Worm (Caenorhabditis elegans) whole organism, early embryonic: ENCODE measurements around the gene F46B6.2.

Experiments used
- B0310.2 ChIP-seq: sonication (generic microtip); optimal IDR thresholded peaks from 2 replicates; lab custom pipeline; 2016; ENCODE audit warnings: mild to moderate bottlenecking, missing genetic modification characterization, missing compliant biosample characterization
- F13C5.2 ChIP-seq: sonication (generic microtip); optimal IDR thresholded peaks from 2 replicates; lab custom pipeline; 2017; ENCODE audit warnings: mild to moderate bottlenecking, missing genetic modification characterization, inconsistent platforms, missing compliant biosample characterization
- aly-1 ChIP-seq: sonication (generic microtip); optimal IDR thresholded peaks from 2 replicates; lab custom pipeline; 2016; ENCODE audit warnings: missing genetic modification characterization, missing compliant biosample characterization
- ama-1 ChIP-seq: fragments of 150-350 bp; optimal IDR thresholded peaks from 2 replicates; lab custom pipeline; 2014
- ceh-13 ChIP-seq: fragments of 200-800 bp; sonication (Bioruptor generic); optimal IDR thresholded peaks from 2 replicates; lab custom pipeline; 2018; ENCODE audit warnings: mild to moderate bottlenecking, missing genetic modification characterization, missing compliant biosample characterization
- ceh-36 ChIP-seq: sonication (generic microtip); optimal IDR thresholded peaks from 2 replicates; lab custom pipeline; 2016; ENCODE audit warnings: missing genetic modification characterization, inconsistent platforms, missing compliant biosample characterization
- ets-7 ChIP-seq: sonication (generic microtip); optimal IDR thresholded peaks from 2 replicates; lab custom pipeline; 2016; ENCODE audit warnings: missing genotype, missing genetic modification characterization, missing compliant biosample characterization
- flt-1 ChIP-seq: fragments of 200-800 bp; sonication (Bioruptor generic); IDR thresholded peaks from 2 replicates; pipeline ENCODE4 v1.3.6; 2022; ENCODE audit warnings: missing genetic modification characterization, missing compliant biosample characterization
- hmbx-1 ChIP-seq: sonication (generic microtip); optimal IDR thresholded peaks from 2 replicates; lab custom pipeline; 2016; ENCODE audit warnings: mild to moderate bottlenecking, missing genetic modification characterization, missing compliant biosample characterization
- hmg-4 ChIP-seq: fragments of 200-800 bp; sonication (Bioruptor generic); optimal IDR thresholded peaks from 2 replicates; lab custom pipeline; 2018; ENCODE audit warnings: mild to moderate bottlenecking, missing genetic modification characterization, missing compliant biosample characterization
- hnd-1 ChIP-seq: sonication (generic microtip); optimal IDR thresholded peaks from 2 replicates; lab custom pipeline; 2016; ENCODE audit warnings: missing genetic modification characterization, missing compliant biosample characterization
- pes-1 ChIP-seq: fragments of 200-800 bp; sonication (Bioruptor generic); IDR thresholded peaks from 2 replicates; pipeline ENCODE4 v1.3.6; 2022; ENCODE audit warnings: missing genetic modification reagents, missing genetic modification characterization, missing compliant biosample characterization
- scrt-1 ChIP-seq: fragments of 200-800 bp; sonication (Bioruptor generic); IDR thresholded peaks from 2 replicates; pipeline ENCODE4 v1.3.6; 2022; ENCODE audit warnings: missing genetic modification characterization, missing compliant biosample characterization
- sea-1 ChIP-seq: fragments of 200-800 bp; sonication (Bioruptor generic); conservative IDR thresholded peaks from 2 replicates; pipeline ENCODE4 v1.3.6; 2022; ENCODE audit warnings: missing genetic modification characterization, missing compliant biosample characterization
- tbx-11 ChIP-seq: fragments of 200-800 bp; sonication (Bioruptor generic); IDR thresholded peaks from 2 replicates; pipeline ENCODE4 v1.3.6; 2022; ENCODE audit warnings: missing genetic modification characterization, missing compliant biosample characterization
- tbx-37 ChIP-seq: fragments of 200-800 bp; sonication (Bioruptor generic); conservative IDR thresholded peaks from 2 replicates; pipeline ENCODE4 v1.3.6; 2022; ENCODE audit warnings: missing genetic modification reagents, missing genetic modification characterization, missing compliant biosample characterization
- tra-4 ChIP-seq: sonication (generic microtip); optimal IDR thresholded peaks from 2 replicates; lab custom pipeline; 2017; ENCODE audit warnings: missing genetic modification characterization, missing compliant biosample characterization

F46B6.2 gene

DNA sequence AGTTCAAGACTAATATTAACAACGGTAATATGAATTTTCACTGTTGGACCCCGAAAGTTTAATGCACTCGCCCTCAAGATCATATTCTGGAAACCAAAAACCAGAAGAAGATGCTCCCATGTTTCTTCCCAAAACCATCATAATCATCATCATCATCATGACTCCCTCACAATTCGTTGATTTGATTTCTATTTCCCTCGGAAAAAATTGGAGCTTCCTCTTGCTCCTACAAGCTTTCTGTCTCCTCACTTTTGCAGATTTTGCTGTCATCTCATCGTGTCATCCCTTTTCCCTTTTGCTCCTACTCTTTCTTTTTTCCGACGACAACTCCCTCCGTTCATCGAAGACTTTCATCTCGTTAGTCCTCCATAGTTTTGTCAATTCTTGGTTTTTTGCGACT lies at the start of gene F46B6.2:
Gene F46B6.2, plus strand, starts transcription at position 316 of the 400 bp plus-strand sequence.
- TF ChIP-seq tbx-11 (GFP tag; lab: Robert Waterston, UW) (no peak), pes-1 (GFP tag; lab: Robert Waterston, UW) (no peak), ets-7 (tag; lab: Kevin White, UChicago) (no peak), hmg-4 (GFP tag; lab: Kevin White, UChicago) (no peak), hnd-1 (tag; lab: Kevin White, UChicago) (no peak), sea-1 (GFP tag; lab: Robert Waterston, UW) (no peak), scrt-1 (no peak), flt-1 (no peak), F13C5.2 (tag; lab: Kevin White, UChicago) (no peak), aly-1 (tag; lab: Kevin White, UChicago) (no peak), ceh-36 (tag; lab: Kevin White, UChicago) (no peak), ceh-13 (GFP tag; lab: Kevin White, UChicago) (no peak), B0310.2 (no peak), tbx-37 (no peak), ama-1 (lab: Kevin White, UChicago) (no peak), tra-4 (tag; lab: Kevin White, UChicago) (no peak), hmbx-1 (tag; lab: Kevin White, UChicago) (no peak)

DNA sequence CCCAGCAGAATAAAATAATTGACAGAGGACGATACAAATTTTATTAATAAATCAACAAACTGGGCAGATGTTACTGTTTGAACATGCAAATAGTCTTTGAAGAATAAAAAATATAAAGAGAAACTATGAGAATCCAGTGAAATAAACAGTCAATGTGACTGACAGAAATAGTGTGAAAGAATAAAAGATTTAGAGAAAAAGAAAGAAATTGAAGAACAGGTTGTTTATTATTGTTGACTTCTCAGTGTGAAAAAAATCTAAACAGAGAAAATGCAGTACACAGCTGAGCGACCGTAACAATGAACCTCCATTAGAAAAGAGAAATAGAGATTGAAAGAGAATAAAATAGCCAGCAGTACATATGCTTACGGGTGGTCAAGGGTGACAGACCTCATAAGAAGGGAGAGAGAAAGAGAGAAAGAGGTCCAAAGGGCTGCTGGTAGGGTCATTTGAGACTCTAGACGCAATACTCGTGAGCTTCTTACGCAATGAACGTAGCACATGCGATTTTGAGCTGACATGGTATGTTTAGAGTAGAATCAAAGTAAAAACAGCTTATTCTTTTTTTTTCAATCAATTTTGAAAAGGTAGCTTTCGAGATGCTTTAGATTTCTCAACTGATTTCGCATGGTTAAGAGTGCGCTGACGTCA lies 47.9 kb upstream of the F46B6.2 start, which contains the start of gene slcr-46.3:
Gene slcr-46.3, minus strand, starts transcription at position 86 of the 651 bp plus-strand sequence.
- no peak for TF ChIP-seq tbx-37
- no peak for TF ChIP-seq hmg-4 (GFP tag; lab: Kevin White, UChicago)
- TF ChIP-seq ets-7 (tag; lab: Kevin White, UChicago) = no peak
- no peak for TF ChIP-seq ama-1 (lab: Kevin White, UChicago)
- TF ChIP-seq tbx-11 (GFP tag; lab: Robert Waterston, UW) = no peak
- no peak for TF ChIP-seq F13C5.2 (tag; lab: Kevin White, UChicago)
- TF ChIP-seq pes-1 (GFP tag; lab: Robert Waterston, UW) = no peak
- no peak for TF ChIP-seq B0310.2

DNA sequence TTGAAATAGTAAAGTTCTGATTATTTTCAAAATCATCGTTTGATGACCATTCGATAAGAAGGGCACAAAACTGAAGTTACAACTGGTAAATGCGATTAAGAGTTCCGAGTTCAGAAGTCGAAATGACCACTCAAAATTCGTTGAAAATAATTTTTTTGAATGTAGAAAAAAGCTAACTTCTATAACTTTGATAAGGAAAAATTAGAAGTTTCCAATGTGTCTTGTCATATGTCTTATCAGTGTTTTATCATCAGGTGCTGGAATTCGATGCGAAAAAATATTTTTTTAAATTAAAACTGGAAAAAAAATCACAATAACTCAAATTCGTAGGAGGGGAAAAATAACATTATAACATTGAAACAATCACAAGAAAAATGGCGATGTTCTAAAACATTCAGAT lies 46.4 kb upstream of the F46B6.2 start:
- no peak for TF ChIP-seq ceh-13 (GFP tag; lab: Kevin White, UChicago)
- no peak for TF ChIP-seq scrt-1
- TF ChIP-seq ama-1 (lab: Kevin White, UChicago) = no peak
- TF ChIP-seq pes-1 (GFP tag; lab: Robert Waterston, UW) = no peak
- TF ChIP-seq ets-7 (tag; lab: Kevin White, UChicago) = no peak
- TF ChIP-seq hnd-1 (tag; lab: Kevin White, UChicago) = no peak
- no peak for TF ChIP-seq sea-1 (GFP tag; lab: Robert Waterston, UW)
- no peak for TF ChIP-seq hmg-4 (GFP tag; lab: Kevin White, UChicago)
- TF ChIP-seq tbx-37 = no peak
- TF ChIP-seq tbx-11 (GFP tag; lab: Robert Waterston, UW) = no peak
- no peak for TF ChIP-seq hmbx-1 (tag; lab: Kevin White, UChicago)
- TF ChIP-seq ceh-36 (tag; lab: Kevin White, UChicago) = no peak
- no peak for TF ChIP-seq aly-1 (tag; lab: Kevin White, UChicago)

ce11 chrV:9729462-9730162 lies 42.5 kb upstream of the F46B6.2 start, which contains the start of the genes aagr-3 and drap-1:
TSS of gene aagr-3 (minus strand) at chrV:9729512.
TSS of gene drap-1 (plus strand) at chrV:9730106.
- TF ChIP-seq ceh-36 (tag; lab: Kevin White, UChicago) = no peak
- TF ChIP-seq ets-7 (tag; lab: Kevin White, UChicago) = no peak
- TF ChIP-seq ceh-13 (GFP tag; lab: Kevin White, UChicago) = no peak
- no peak for TF ChIP-seq tbx-11 (GFP tag; lab: Robert Waterston, UW)
- no peak for TF ChIP-seq scrt-1
- no peak for TF ChIP-seq tbx-37
- TF ChIP-seq aly-1 (tag; lab: Kevin White, UChicago) = no peak

DNA sequence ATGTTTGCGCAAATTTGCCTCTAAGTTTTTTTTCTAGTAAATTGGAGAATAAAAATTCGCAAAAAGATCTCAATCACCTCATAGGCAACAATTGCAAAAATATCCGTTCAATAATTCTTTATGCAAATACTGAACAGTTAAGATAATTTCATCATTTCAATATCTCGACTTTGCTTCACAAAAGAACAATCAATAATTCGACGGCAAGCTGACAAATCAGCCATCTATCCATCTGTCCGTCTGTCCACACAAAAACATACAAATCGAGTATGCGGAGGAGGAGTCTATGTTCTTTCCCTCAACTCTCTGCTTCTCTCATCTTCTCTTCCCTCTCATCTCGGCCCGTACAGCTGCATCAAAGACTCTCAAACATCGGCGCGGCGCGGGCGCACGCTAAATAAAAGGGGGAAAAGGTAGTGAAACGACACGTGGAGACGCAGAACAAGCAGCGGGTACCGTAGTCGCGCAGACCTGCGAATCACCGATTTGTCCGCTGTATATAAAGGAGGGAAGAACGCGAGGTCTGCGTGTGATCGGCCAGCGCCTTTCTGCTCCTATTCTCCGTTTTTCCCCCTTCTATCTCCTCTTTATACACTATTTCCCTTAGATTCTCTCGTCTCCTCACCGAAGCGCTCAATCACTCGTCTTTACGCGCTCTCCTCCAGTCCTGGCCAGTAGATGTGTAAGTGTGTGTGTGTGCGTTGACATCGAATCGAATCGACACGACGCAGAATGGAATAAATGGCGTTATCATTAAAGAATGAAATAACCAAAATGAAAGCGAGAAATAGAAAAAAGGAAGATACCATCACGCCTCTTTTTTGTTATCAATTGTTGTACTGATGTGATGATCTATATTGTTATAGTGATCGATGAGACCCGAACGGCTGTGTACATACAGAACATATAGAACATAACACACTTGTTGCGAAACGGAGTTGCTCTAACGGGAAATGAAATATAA lies 41.1 kb upstream of the F46B6.2 start:
- TF ChIP-seq B0310.2 (peak; percentile 70), sea-1 (GFP tag; lab: Robert Waterston, UW) (peak; percentile 49; the same call in 1 of the 2 replicates), ama-1 (lab: Kevin White, UChicago) (peak; percentile 81), scrt-1 (no peak), pes-1 (GFP tag; lab: Robert Waterston, UW) (no peak), ceh-13 (GFP tag; lab: Kevin White, UChicago) (no peak), tbx-11 (GFP tag; lab: Robert Waterston, UW) (no peak), aly-1 (tag; lab: Kevin White, UChicago) (no peak), hnd-1 (tag; lab: Kevin White, UChicago) (no peak), hmg-4 (GFP tag; lab: Kevin White, UChicago) (peak; percentile 87), ets-7 (tag; lab: Kevin White, UChicago) (peak; percentile 16), flt-1 (peak; percentile 42; the same call in 1 of the 2 replicates), tbx-37 (0 out of 2 replicates have a peak, but pooled peaks have one; percentile 13), F13C5.2 (tag; lab: Kevin White, UChicago) (peak; percentile 46), hmbx-1 (tag; lab: Kevin White, UChicago) (no peak), tra-4 (tag; lab: Kevin White, UChicago) (no peak), ceh-36 (tag; lab: Kevin White, UChicago) (no peak)

DNA sequence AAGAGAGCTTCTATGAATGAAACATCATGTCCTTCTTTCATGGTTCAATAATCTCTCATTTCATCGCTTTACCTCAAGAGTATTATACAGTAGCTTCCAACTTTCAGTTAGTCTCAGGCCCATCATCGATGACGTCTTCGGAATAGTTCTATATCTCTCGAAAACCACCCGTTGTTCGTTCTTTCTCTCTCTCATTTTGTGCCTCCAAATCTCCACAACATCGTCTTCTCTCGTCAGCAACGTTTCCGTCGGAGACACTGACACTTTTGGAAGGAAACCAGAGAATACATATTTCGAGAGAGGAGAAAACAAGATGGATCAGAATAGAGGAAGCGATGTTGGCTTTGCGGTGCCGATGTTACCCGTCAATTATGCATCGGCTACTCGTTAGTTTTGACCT lies 40.2 kb upstream of the F46B6.2 start:
- TF ChIP-seq hmbx-1 (tag; lab: Kevin White, UChicago) = no peak
- TF ChIP-seq ceh-36 (tag; lab: Kevin White, UChicago) = no peak
